Worm (Caenorhabditis elegans) whole organism, midembryonic: Measurements from ENCODE around the gene irld-34.

Experiments
- T22C8.4 ChIP-seq: fragments of 200-800 bp; sonication (Bioruptor generic); IDR thresholded peaks from 2 replicates; pipeline ENCODE4 v1.3.6; 2022; ENCODE audit warnings: missing genetic modification characterization, missing compliant biosample characterization
- cog-1 ChIP-seq: sonication (generic microtip); optimal IDR thresholded peaks from 2 replicates; lab custom pipeline; 2016; ENCODE audit warnings: missing genetic modification characterization, missing compliant biosample characterization
- flt-1 ChIP-seq: fragments of 200-800 bp; sonication (Bioruptor generic); IDR thresholded peaks from 2 replicates; pipeline ENCODE4 v1.3.6; 2022; ENCODE audit warnings: missing genetic modification characterization, missing compliant biosample characterization
- klf-2 ChIP-seq: fragments of 200-800 bp; sonication (Bioruptor generic); conservative IDR thresholded peaks from 2 replicates; pipeline ENCODE4 v1.3.6; 2022; ENCODE audit warnings: missing genetic modification reagents, missing genetic modification characterization, missing compliant biosample characterization
- med-1 ChIP-seq: sonication (generic microtip); optimal IDR thresholded peaks from 2 replicates; lab custom pipeline; 2017; ENCODE audit warnings: missing genetic modification characterization, mild to moderate bottlenecking, missing compliant biosample characterization, antibody characterized with exemption, missing genetic modification reagents; ENCODE audit not compliant: insufficient read depth
- ref-1 ChIP-seq: fragments of 200-800 bp; sonication (Bioruptor generic); conservative IDR thresholded peaks from 2 replicates; pipeline ENCODE4 v1.3.6; 2022; ENCODE audit warnings: missing genetic modification reagents, missing genetic modification characterization, missing compliant biosample characterization
- tab-1 ChIP-seq: fragments of 200-800 bp; sonication (Bioruptor generic); IDR thresholded peaks from 2 replicates; pipeline ENCODE4 v1.3.6; 2022; ENCODE audit warnings: missing genetic modification characterization, missing compliant biosample characterization
- ztf-23 ChIP-seq: fragments of 200-800 bp; sonication (Bioruptor generic); IDR thresholded peaks from 2 replicates; pipeline ENCODE4 v1.3.6; 2022; ENCODE audit warnings: missing genetic modification reagents, missing genetic modification characterization, missing compliant biosample characterization
- ztf-29 ChIP-seq: fragments of 200-800 bp; sonication (Bioruptor generic); IDR thresholded peaks from 2 replicates; pipeline ENCODE4 v1.3.6; 2022; ENCODE audit warnings: missing genetic modification reagents, missing genetic modification characterization, missing compliant biosample characterization

irld-34 gene

ce11 chrIII:9149132-9149531 lies 5.7 kb upstream of the irld-34 start:
- TF ChIP-seq cog-1 (tag; lab: Kevin White, UChicago) (no peak), ztf-29 (GFP tag; lab: Robert Waterston, UW) (no peak), ztf-23 (no peak), T22C8.4 (GFP tag; lab: Robert Waterston, UW) (no peak), ref-1 (no peak), klf-2 (GFP tag; lab: Robert Waterston, UW) (no peak), med-1 (no peak), tab-1 (GFP tag; lab: Robert Waterston, UW) (no peak), flt-1 (GFP tag; lab: Robert Waterston, UW) (no peak)

- TF ChIP-seq cog-1 (tag; lab: Kevin White, UChicago) = no peak
- TF ChIP-seq ztf-23 = no peak
- TF ChIP-seq klf-2 (GFP tag; lab: Robert Waterston, UW) = no peak
- TF ChIP-seq ref-1 = no peak
- TF ChIP-seq flt-1 (GFP tag; lab: Robert Waterston, UW) = no peak
These were observed 3.1 kb upstream of the irld-34 start for ce11 chrIII:9151782-9152181.

- TF ChIP-seq tab-1 (GFP tag; lab: Robert Waterston, UW) (no peak), ref-1 (no peak), ztf-23 (no peak), T22C8.4 (GFP tag; lab: Robert Waterston, UW) (no peak), klf-2 (GFP tag; lab: Robert Waterston, UW) (no peak), med-1 (no peak), flt-1 (GFP tag; lab: Robert Waterston, UW) (no peak), ztf-29 (GFP tag; lab: Robert Waterston, UW) (no peak), cog-1 (tag; lab: Kevin White, UChicago) (no peak)
These were observed 1.9 kb upstream of the irld-34 start for ce11 chrIII:9152950-9153349.

- TF ChIP-seq ref-1 (no peak), tab-1 (GFP tag; lab: Robert Waterston, UW) (no peak), ztf-29 (GFP tag; lab: Robert Waterston, UW) (no peak), cog-1 (tag; lab: Kevin White, UChicago) (no peak), ztf-23 (no peak), flt-1 (GFP tag; lab: Robert Waterston, UW) (no peak), T22C8.4 (GFP tag; lab: Robert Waterston, UW) (no peak)
These were observed 1.1 kb upstream of the irld-34 start, which contains the start of gene nhl-1 for ce11 chrIII:9153809-9154208. Gene nhl-1 (minus strand): TSS chrIII:9153909.

ce11 chrIII:9161553-9161952 lies 6.7 kb downstream of the irld-34 start, which contains the start of gene ptr-9:
Gene ptr-9 (minus strand): TSS chrIII:9161653.
- TF ChIP-seq klf-2 (GFP tag; lab: Robert Waterston, UW) (no peak), T22C8.4 (GFP tag; lab: Robert Waterston, UW) (no peak), flt-1 (GFP tag; lab: Robert Waterston, UW) (no peak), ref-1 (no peak)

ce11 chrIII:9162634-9163118 lies 7.8 kb downstream of the irld-34 start, which contains the start of gene dgk-3:
Gene dgk-3 (plus strand): TSS chrIII:9163068.
- TF ChIP-seq med-1 = no peak
- no peak for TF ChIP-seq T22C8.4 (GFP tag; lab: Robert Waterston, UW)
- no peak for TF ChIP-seq tab-1 (GFP tag; lab: Robert Waterston, UW)
- no peak for TF ChIP-seq flt-1 (GFP tag; lab: Robert Waterston, UW)
- TF ChIP-seq cog-1 (tag; lab: Kevin White, UChicago) = no peak
- TF ChIP-seq klf-2 (GFP tag; lab: Robert Waterston, UW) = no peak
- TF ChIP-seq ref-1 = no peak
- TF ChIP-seq ztf-23 = no peak
- no peak for TF ChIP-seq ztf-29 (GFP tag; lab: Robert Waterston, UW)

ce11 chrIII:9172702-9173101 lies 17.8 kb downstream of the irld-34 start, which contains the start of gene ina-1:
Gene ina-1 (minus strand): TSS chrIII:9172802.
- TF ChIP-seq cog-1 (tag; lab: Kevin White, UChicago) (no peak), med-1 (no peak), T22C8.4 (GFP tag; lab: Robert Waterston, UW) (no peak), klf-2 (GFP tag; lab: Robert Waterston, UW) (no peak), tab-1 (GFP tag; lab: Robert Waterston, UW) (no peak), ref-1 (no peak), flt-1 (GFP tag; lab: Robert Waterston, UW) (no peak), ztf-29 (GFP tag; lab: Robert Waterston, UW) (no peak), ztf-23 (no peak)

- no peak for TF ChIP-seq ztf-23
- TF ChIP-seq cog-1 (tag; lab: Kevin White, UChicago) = no peak
- TF ChIP-seq ref-1 = no peak
- no peak for TF ChIP-seq med-1
- TF ChIP-seq tab-1 (GFP tag; lab: Robert Waterston, UW) = no peak
- TF ChIP-seq T22C8.4 (GFP tag; lab: Robert Waterston, UW) = no peak
- TF ChIP-seq flt-1 (GFP tag; lab: Robert Waterston, UW) = no peak
- no peak for TF ChIP-seq ztf-29 (GFP tag; lab: Robert Waterston, UW)
These were observed 18.4 kb downstream of the irld-34 start for ce11 chrIII:9173239-9173638.

- TF ChIP-seq tab-1 (GFP tag; lab: Robert Waterston, UW) (no peak), ztf-23 (no peak), ref-1 (no peak), flt-1 (GFP tag; lab: Robert Waterston, UW) (no peak), cog-1 (tag; lab: Kevin White, UChicago) (no peak), klf-2 (GFP tag; lab: Robert Waterston, UW) (no peak), ztf-29 (GFP tag; lab: Robert Waterston, UW) (no peak), med-1 (no peak), T22C8.4 (GFP tag; lab: Robert Waterston, UW) (no peak)
These were observed 21.1 kb downstream of the irld-34 start for ce11 chrIII:9176008-9176407.

- no peak for TF ChIP-seq tab-1 (GFP tag; lab: Robert Waterston, UW)
- no peak for TF ChIP-seq ztf-29 (GFP tag; lab: Robert Waterston, UW)
- no peak for TF ChIP-seq flt-1 (GFP tag; lab: Robert Waterston, UW)
- no peak for TF ChIP-seq med-1
- no peak for TF ChIP-seq ztf-23
- no peak for TF ChIP-seq cog-1 (tag; lab: Kevin White, UChicago)
- no peak for TF ChIP-seq klf-2 (GFP tag; lab: Robert Waterston, UW)
- no peak for TF ChIP-seq T22C8.4 (GFP tag; lab: Robert Waterston, UW)
- no peak for TF ChIP-seq ref-1
These were observed 23.0 kb downstream of the irld-34 start for ce11 chrIII:9177874-9178273.
